Fruit fly (Drosophila melanogaster) whole organism, embryonic: ENCODE measurements around the gene CG32214.
A peak's percentile ranks its signal among the peaks of the same experiment; 100 is the strongest.
"Not testable (repeated sequence)": the region's sequence is repeated elsewhere in the genome, so short reads cannot be mapped to it uniquely, and the experiment has no call there.

Experiments
- Aef1 ChIP-seq: fragments of 200-800 bp; sonication (Bioruptor generic); IDR thresholded peaks from 3 replicates; pipeline ENCODE4 v1.3.6; 2022; ENCODE audit warnings: missing biosample characterization, missing genetic modification characterization
- CG10267 ChIP-seq: fragments of 200-800 bp; sonication (Bioruptor generic); optimal IDR thresholded peaks from 2 replicates; lab custom pipeline; 2018; ENCODE audit warnings: missing biosample characterization, mild to moderate bottlenecking, missing genetic modification characterization, moderate library complexity
- CG10462 ChIP-seq: fragments of 200-800 bp; sonication (Bioruptor generic); optimal IDR thresholded peaks from 2 replicates; lab custom pipeline; 2016; ENCODE audit warnings: missing biosample characterization, missing genetic modification characterization
- CG10543 ChIP-seq: fragments of 200-800 bp; sonication (Bioruptor generic); optimal IDR thresholded peaks from 3 replicates; lab custom pipeline; 2017; ENCODE audit warnings: missing biosample characterization, mild to moderate bottlenecking, missing genetic modification characterization, moderate library complexity
- CG11085 ChIP-seq: fragments of 200-800 bp; sonication (Bioruptor generic); IDR thresholded peaks from 2 replicates; pipeline ENCODE4 v1.3.6; 2022; ENCODE audit warnings: missing biosample characterization, missing genetic modification characterization
- CG11504 ChIP-seq: fragments of 200-800 bp; sonication (Bioruptor generic); optimal IDR thresholded peaks from 3 replicates; lab custom pipeline; 2019; ENCODE audit warnings: missing biosample characterization, mild to moderate bottlenecking, missing genetic modification characterization, moderate library complexity
- CG13296 ChIP-seq: fragments of 200-800 bp; sonication (Bioruptor generic); optimal IDR thresholded peaks from 3 replicates; lab custom pipeline; 2018; ENCODE audit warnings: missing biosample characterization, mild to moderate bottlenecking, missing genetic modification characterization
- CG14050 ChIP-seq: fragments of 200-800 bp; sonication (Bioruptor generic); IDR thresholded peaks from 3 replicates; pipeline ENCODE4 v1.3.6; 2022; ENCODE audit warnings: missing biosample characterization, missing genetic modification characterization
- CG1529 ChIP-seq: fragments of 200-800 bp; sonication (Bioruptor generic); optimal IDR thresholded peaks from 3 replicates; lab custom pipeline; 2018; ENCODE audit warnings: missing biosample characterization, missing genetic modification characterization
- CG17359 ChIP-seq: fragments of 200-800 bp; sonication (Bioruptor generic); optimal IDR thresholded peaks from 3 replicates; lab custom pipeline; 2018; ENCODE audit warnings: missing biosample characterization, mild to moderate bottlenecking, missing genetic modification characterization, moderate library complexity
- CG2120 ChIP-seq: fragments of 200-800 bp; sonication (Bioruptor generic); optimal IDR thresholded peaks from 3 replicates; lab custom pipeline; 2016; ENCODE audit warnings: missing biosample characterization, missing genetic modification characterization
- CG31441 ChIP-seq: fragments of 200-800 bp; sonication (Bioruptor generic); IDR thresholded peaks from 2 replicates; pipeline ENCODE4 v1.3.6; 2022; ENCODE audit warnings: missing biosample characterization, missing genetic modification characterization
- CG3163 ChIP-seq: fragments of 200-800 bp; sonication (Bioruptor generic); optimal IDR thresholded peaks from 3 replicates; lab custom pipeline; 2016; ENCODE audit warnings: missing biosample characterization, missing genetic modification characterization
- CG33213 ChIP-seq: fragments of 200-800 bp; sonication (Bioruptor generic); optimal IDR thresholded peaks from 3 replicates; lab custom pipeline; 2016; ENCODE audit warnings: missing biosample characterization, missing genetic modification characterization
- CG4404 ChIP-seq: fragments of 200-800 bp; sonication (Bioruptor generic); IDR thresholded peaks from 2 replicates; pipeline ENCODE4 v1.3.6; 2022; ENCODE audit warnings: missing biosample characterization, missing genetic modification characterization
- CG4617 ChIP-seq: fragments of 200-800 bp; sonication (Bioruptor generic); optimal IDR thresholded peaks from 3 replicates; lab custom pipeline; 2016; ENCODE audit warnings: missing biosample characterization, missing genetic modification characterization, borderline replicate concordance
- CG4820 ChIP-seq: fragments of 200-800 bp; sonication (Bioruptor generic); optimal IDR thresholded peaks from 3 replicates; lab custom pipeline; 2016; ENCODE audit warnings: missing biosample characterization, missing genetic modification characterization
- CG6683 ChIP-seq: fragments of 200-800 bp; sonication (Bioruptor generic); optimal IDR thresholded peaks from 2 replicates; lab custom pipeline; 2017; ENCODE audit warnings: missing biosample characterization, mild to moderate bottlenecking, missing genetic modification characterization, missing genetic modification reagents
- CG7745 ChIP-seq: fragments of 200-800 bp; sonication (Bioruptor generic); optimal IDR thresholded peaks from 2 replicates; lab custom pipeline; 2018; ENCODE audit warnings: missing biosample characterization, mild to moderate bottlenecking, missing genetic modification characterization, moderate library complexity
- CG8478 ChIP-seq: fragments of >200 bp; optimal IDR thresholded peaks from 2 replicates; lab custom pipeline; 2018
- CG8944 ChIP-seq: fragments of 200-800 bp; sonication (Bioruptor generic); optimal IDR thresholded peaks from 3 replicates; lab custom pipeline; 2016; ENCODE audit warnings: missing biosample characterization, missing genetic modification characterization
- Chrac-16 ChIP-seq: fragments of 200-800 bp; sonication (Bioruptor generic); optimal IDR thresholded peaks from 3 replicates; lab custom pipeline; 2016; ENCODE audit warnings: missing biosample characterization, missing genetic modification characterization
- CkIIα-i1 ChIP-seq: fragments of 200-800 bp; sonication (Bioruptor generic); IDR thresholded peaks from 2 replicates; pipeline ENCODE4 v1.3.6; 2022; ENCODE audit warnings: missing biosample characterization, missing genetic modification characterization
- H15 ChIP-seq: fragments of 200-800 bp; sonication (Bioruptor generic); IDR thresholded peaks from 3 replicates; pipeline ENCODE4 v1.3.6; 2022; ENCODE audit warnings: missing biosample characterization, missing genetic modification characterization
- HLH4C ChIP-seq: fragments of 200-800 bp; sonication (Bioruptor generic); IDR thresholded peaks from 3 replicates; pipeline ENCODE4 v1.3.6; 2022; ENCODE audit warnings: missing biosample characterization, missing genetic modification characterization; ENCODE audit not compliant: partially characterized antibody
- HLH54F ChIP-seq: fragments of 200-800 bp; sonication (Bioruptor generic); optimal IDR thresholded peaks from 3 replicates; lab custom pipeline; 2016; ENCODE audit warnings: missing biosample characterization, missing genetic modification characterization
- Hmr ChIP-seq: fragments of 200-800 bp; sonication (Bioruptor generic); optimal IDR thresholded peaks from 3 replicates; lab custom pipeline; 2017; ENCODE audit warnings: mild to moderate bottlenecking, missing biosample characterization, missing genetic modification reagents, missing genetic modification characterization
- Jarid2 ChIP-seq: fragments of 200-800 bp; sonication (Bioruptor generic); optimal IDR thresholded peaks from 3 replicates; lab custom pipeline; 2017; ENCODE audit warnings: mild to moderate bottlenecking, missing biosample characterization, missing genetic modification reagents, missing genetic modification characterization
- Max ChIP-seq: fragments of 200-800 bp; sonication (Bioruptor generic); optimal IDR thresholded peaks from 2 replicates; lab custom pipeline; 2016; ENCODE audit warnings: missing biosample characterization, mild to moderate bottlenecking, missing genetic modification characterization
- Oli ChIP-seq: fragments of 200-800 bp; sonication (Bioruptor generic); optimal IDR thresholded peaks from 2 replicates; lab custom pipeline; 2018; ENCODE audit warnings: missing biosample characterization, mild to moderate bottlenecking, missing genetic modification characterization, moderate library complexity
- Sox100B ChIP-seq: fragments of 200-800 bp; sonication (Bioruptor generic); optimal IDR thresholded peaks from 3 replicates; lab custom pipeline; 2018; ENCODE audit warnings: missing biosample characterization, mild to moderate bottlenecking, missing genetic modification characterization
- Tbp ChIP-seq: fragments of >200 bp; optimal IDR thresholded peaks from 2 replicates; lab custom pipeline; 2018; ENCODE audit warnings: missing biosample characterization, missing genetic modification characterization
- ab ChIP-seq: fragments of 200-800 bp; sonication (Bioruptor generic); optimal IDR thresholded peaks from 2 replicates; lab custom pipeline; 2016; ENCODE audit warnings: missing biosample characterization, missing genetic modification characterization
- dati ChIP-seq: fragments of 200-800 bp; sonication (Bioruptor generic); IDR thresholded peaks from 2 replicates; pipeline ENCODE4 v1.3.6; 2022; ENCODE audit warnings: missing biosample characterization, missing genetic modification characterization
- dmrt99B ChIP-seq: fragments of 200-800 bp; sonication (Bioruptor generic); optimal IDR thresholded peaks from 2 replicates; lab custom pipeline; 2018; ENCODE audit warnings: missing biosample characterization, mild to moderate bottlenecking, missing genetic modification characterization, moderate library complexity
- eyg ChIP-seq: fragments of 200-800 bp; sonication (Bioruptor generic); optimal IDR thresholded peaks from 3 replicates; lab custom pipeline; 2016; ENCODE audit warnings: missing biosample characterization, missing genetic modification characterization
- kah ChIP-seq: fragments of 200-800 bp; sonication (Bioruptor generic); optimal IDR thresholded peaks from 2 replicates; lab custom pipeline; 2018; ENCODE audit warnings: missing biosample characterization, mild to moderate bottlenecking, missing genetic modification characterization
- ken ChIP-seq: fragments of 200-800 bp; sonication (Bioruptor generic); IDR thresholded peaks from 3 replicates; pipeline ENCODE4 v1.3.6; 2022; ENCODE audit warnings: missing biosample characterization, missing genetic modification characterization
- lilli ChIP-seq: fragments of 200-800 bp; sonication (Bioruptor generic); optimal IDR thresholded peaks from 3 replicates; lab custom pipeline; 2016; ENCODE audit warnings: missing biosample characterization, missing genetic modification characterization
- nerfin-2 ChIP-seq: fragments of 200-800 bp; sonication (Bioruptor generic); IDR thresholded peaks from 2 replicates; pipeline ENCODE4 v1.3.6; 2022; ENCODE audit warnings: missing biosample characterization, missing genetic modification characterization; ENCODE audit not compliant: partially characterized antibody
- onecut ChIP-seq: fragments of 200-800 bp; sonication (Bioruptor generic); IDR thresholded peaks from 2 replicates; pipeline ENCODE4 v1.3.6; 2022; ENCODE audit warnings: missing biosample characterization, missing genetic modification characterization
- pan ChIP-seq, 4 experiments: fragments of >200 bp in 3 of 4; fragments of 200-800 bp in 1 of 4; sonication (Bioruptor generic) in 1 of 4; optimal IDR thresholded peaks in 3 of 4; IDR thresholded peaks in 1 of 4; 2 replicates each; pipeline versions ENCODE4 v1.3.6 to Lab custom; 2017 to 2022; ENCODE audit warnings: missing biosample characterization in 2 of 4, missing genetic modification characterization in 2 of 4, mixed read lengths in 1 of 4
- rib ChIP-seq: fragments of 200-800 bp; sonication (Bioruptor generic); IDR thresholded peaks from 2 replicates; pipeline ENCODE4 v1.3.6; 2022; ENCODE audit warnings: missing biosample characterization, missing genetic modification characterization
- row ChIP-seq: fragments of 200-800 bp; sonication (Bioruptor generic); IDR thresholded peaks from 3 replicates; pipeline ENCODE4 v1.3.6; 2022; ENCODE audit warnings: missing biosample characterization, missing genetic modification characterization
- sc ChIP-seq, 3 experiments: fragments of >200 bp in 2 of 3; fragments of 200-800 bp in 1 of 3; sonication (Bioruptor generic) in 1 of 3; optimal IDR thresholded peaks; 2 replicates in 2 of 3; 3 replicates in 1 of 3; lab custom pipeline; 2017; ENCODE audit warnings: mild to moderate bottlenecking in 1 of 3, missing biosample characterization in 1 of 3, missing genetic modification characterization in 1 of 3, missing genetic modification reagents in 1 of 3
- scrt ChIP-seq: fragments of 200-800 bp; sonication (Bioruptor generic); optimal IDR thresholded peaks from 2 replicates; lab custom pipeline; 2018; ENCODE audit warnings: missing biosample characterization, mild to moderate bottlenecking, missing genetic modification characterization, moderate library complexity
- sob ChIP-seq: fragments of 200-800 bp; sonication (Bioruptor generic); IDR thresholded peaks from 2 replicates; pipeline ENCODE4 v1.3.6; 2022; ENCODE audit warnings: missing biosample characterization, missing genetic modification characterization
- sqz ChIP-seq: fragments of 200-800 bp; sonication (Bioruptor generic); optimal IDR thresholded peaks from 3 replicates; lab custom pipeline; 2018; ENCODE audit warnings: missing biosample characterization, mild to moderate bottlenecking, missing genetic modification characterization
- stc ChIP-seq: fragments of 200-800 bp; sonication (Bioruptor generic); IDR thresholded peaks from 2 replicates; pipeline ENCODE4 v1.3.6; 2022; ENCODE audit warnings: missing biosample characterization, missing genetic modification characterization

The CG32214 gene

DNA sequence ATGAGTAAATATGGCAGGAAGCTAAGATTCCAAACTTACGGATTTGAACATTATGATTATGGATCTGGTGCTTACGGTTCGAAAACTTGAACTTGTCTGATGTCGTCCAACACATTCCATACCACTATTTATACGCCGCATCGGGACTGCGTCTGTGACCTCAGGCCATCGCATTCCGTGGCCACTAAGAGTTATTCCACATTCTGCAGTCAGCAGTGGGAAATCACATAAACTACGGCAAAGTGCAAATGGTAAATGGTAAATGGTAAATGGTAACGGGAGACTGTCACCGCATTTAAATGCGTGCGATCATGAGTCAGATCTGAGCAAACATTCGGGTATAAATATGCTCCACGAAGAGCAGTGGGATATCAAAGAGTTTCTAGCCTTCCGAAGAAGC lies at the start of gene CG32214, which contains the start of gene CG14096:
Gene CG32214, plus strand, starts transcription at position 368 of the 400 bp plus-strand sequence.
Gene CG14096, minus strand, starts transcription at position 101 of the 400 bp plus-strand sequence.
- TF ChIP-seq Sox100B; sc (optimal IDR thresholded peaks at IDR 0.05; lab: Kevin White, UChicago); sc (GFP tag; optimal IDR thresholded peaks at IDR 0.05; lab: Kevin White, UChicago); CG10543 (GFP tag; lab: Kevin White, UChicago): not testable (repeated sequence)

DNA sequence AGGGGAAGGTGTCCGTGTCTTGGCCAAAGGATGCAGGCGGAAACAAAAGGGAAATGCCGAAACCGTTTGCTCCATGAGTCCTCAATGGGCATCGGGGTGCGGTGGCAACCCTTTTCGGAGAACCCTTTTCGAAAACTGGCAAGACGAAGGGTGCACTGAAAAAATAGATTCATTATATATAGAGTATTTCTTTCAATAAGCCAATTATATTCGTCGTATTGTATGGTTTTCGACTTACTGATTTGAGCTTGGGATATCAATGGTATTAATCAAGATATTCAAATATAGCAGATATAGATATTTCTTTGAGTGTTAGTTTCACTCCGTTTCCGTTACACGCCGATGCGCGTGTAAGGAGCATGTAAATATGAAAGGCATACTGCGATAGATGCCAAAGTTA lies 24.9 kb upstream of the CG32214 start:
- no peak for TF ChIP-seq Oli (tag; lab: Kevin White, UChicago)
- no peak for TF ChIP-seq CG7745 (tag; lab: Kevin White, UChicago)
- TF ChIP-seq Tbp (GFP tag; lab: Kevin White, UChicago), result no peak
- no peak for TF ChIP-seq H15 (GFP tag; lab: Robert Waterston, UW)
- no peak for TF ChIP-seq Max (GFP tag; lab: Kevin White, UChicago)
- TF ChIP-seq Chrac-16, result no peak
- no peak for TF ChIP-seq lilli (GFP tag; lab: Kevin White, UChicago)
- TF ChIP-seq rib (GFP tag; lab: Robert Waterston, UW), result no peak
- no peak for TF ChIP-seq HLH4C (GFP tag; lab: Robert Waterston, UW)
- no peak for TF ChIP-seq CG8478 (lab: Kevin White, UChicago)
- TF ChIP-seq CG13296, result no peak
- TF ChIP-seq Aef1 (GFP tag; lab: Robert Waterston, UW), result peak; percentile 20; the same call in 1 of the 3 replicates
- TF ChIP-seq Hmr, result peak; percentile 19
- TF ChIP-seq onecut (GFP tag; lab: Robert Waterston, UW), result no peak
- no peak for TF ChIP-seq CG10267 (tag; lab: Kevin White, UChicago)
- TF ChIP-seq CG17359 (tag; lab: Kevin White, UChicago), result no peak
- no peak for TF ChIP-seq nerfin-2 (GFP tag; lab: Robert Waterston, UW)
- TF ChIP-seq row (GFP tag; lab: Robert Waterston, UW), result peak; percentile 38; the same call in 2 of the 3 replicates
- no peak for TF ChIP-seq CG1529 (GFP tag; lab: Kevin White, UChicago)
- TF ChIP-seq kah (GFP tag; lab: Kevin White, UChicago), result no peak
- TF ChIP-seq dmrt99B, result peak; percentile 31
- TF ChIP-seq CG11504 (tag; lab: Kevin White, UChicago), result peak; percentile 11
- no peak for TF ChIP-seq stc
- TF ChIP-seq ken (GFP tag; lab: Robert Waterston, UW), result no peak
- TF ChIP-seq Jarid2 (GFP tag; lab: Kevin White, UChicago), result no peak
- TF ChIP-seq CG8944, result no peak
- no peak for TF ChIP-seq CG4820 (GFP tag; lab: Kevin White, UChicago)
- TF ChIP-seq pan (optimal IDR thresholded peaks at IDR 0.05; lab: Kevin White, UChicago), result no peak
- TF ChIP-seq pan (GFP tag; optimal IDR thresholded peaks at IDR 0.05 in 1 of 2, IDR thresholded peaks at IDR 0.05 in 1 of 2), result peak in 1 of 2 experiments; percentile 13
- no peak for TF ChIP-seq CG14050 (GFP tag; lab: Robert Waterston, UW)
- no peak for TF ChIP-seq CG4404
- no peak for TF ChIP-seq CG31441 (GFP tag; lab: Robert Waterston, UW)
- TF ChIP-seq CG33213 (GFP tag; lab: Kevin White, UChicago), result no peak
- TF ChIP-seq CG4617, result no peak
- TF ChIP-seq eyg, result no peak
- TF ChIP-seq CkIIα-i1 (GFP tag; lab: Robert Waterston, UW), result no peak
- TF ChIP-seq scrt (GFP tag; lab: Kevin White, UChicago), result no peak
- TF ChIP-seq CG3163, result no peak
- no peak for TF ChIP-seq dati (GFP tag; lab: Robert Waterston, UW)
- TF ChIP-seq ab (GFP tag; lab: Kevin White, UChicago), result no peak
- TF ChIP-seq sob (GFP tag; lab: Robert Waterston, UW), result no peak
- TF ChIP-seq sqz (GFP tag; lab: Kevin White, UChicago), result no peak
- TF ChIP-seq CG6683, result no peak
- TF ChIP-seq CG2120, result peak; percentile 35
- TF ChIP-seq CG10462, result no peak
- no peak for TF ChIP-seq CG11085 (GFP tag; lab: Robert Waterston, UW)
- no peak for TF ChIP-seq HLH54F
